Fruit fly (Drosophila melanogaster) whole organism, embryonic: Measurements from ENCODE around the gene dpr14.

ENCODE experiments used
- CG10321 ChIP-seq: fragments of 200-800 bp; sonication (Bioruptor generic); IDR thresholded peaks from 2 replicates; pipeline ENCODE4 v1.3.6; 2022; ENCODE audit warnings: missing biosample characterization, missing genetic modification characterization
- CG11398 ChIP-seq: fragments of 200-800 bp; sonication (Bioruptor generic); optimal IDR thresholded peaks from 2 replicates; lab custom pipeline; 2016; ENCODE audit warnings: missing biosample characterization, missing genetic modification characterization
- CG16813 ChIP-seq: fragments of 200-800 bp; sonication (Bioruptor generic); IDR thresholded peaks from 3 replicates; pipeline ENCODE4 v1.3.6; 2022; ENCODE audit warnings: missing biosample characterization, missing genetic modification characterization; ENCODE audit not compliant: partially characterized antibody
- CG33213 ChIP-seq: fragments of 200-800 bp; sonication (Bioruptor generic); optimal IDR thresholded peaks from 3 replicates; lab custom pipeline; 2016; ENCODE audit warnings: missing biosample characterization, missing genetic modification characterization
- CG34376 ChIP-seq: fragments of 200-800 bp; sonication (Bioruptor generic); optimal IDR thresholded peaks from 2 replicates; lab custom pipeline; 2018; ENCODE audit warnings: missing biosample characterization, mild to moderate bottlenecking, missing genetic modification characterization
- Dfd ChIP-seq, 2 experiments: fragments of >200 bp; optimal IDR thresholded peaks; 2 replicates each; lab custom pipeline; 2017; ENCODE audit warnings: missing biosample characterization in 2 of 2, missing genetic modification characterization in 2 of 2
- caup ChIP-seq: fragments of 200-800 bp; sonication (Bioruptor generic); optimal IDR thresholded peaks from 3 replicates; lab custom pipeline; 2017; ENCODE audit warnings: missing biosample characterization, mild to moderate bottlenecking, missing genetic modification characterization, moderate library complexity; ENCODE audit not compliant: severe bottlenecking
- sc ChIP-seq, 3 experiments: fragments of >200 bp in 2 of 3; fragments of 200-800 bp in 1 of 3; sonication (Bioruptor generic) in 1 of 3; optimal IDR thresholded peaks; 2 replicates in 2 of 3; 3 replicates in 1 of 3; lab custom pipeline; 2017; ENCODE audit warnings: mild to moderate bottlenecking in 1 of 3, missing biosample characterization in 1 of 3, missing genetic modification characterization in 1 of 3, missing genetic modification reagents in 1 of 3

dm6 chrX:7931028-7931549, 23.0 kb upstream of the dpr14 start, which contains the start of gene mahe:
- no peak for TF ChIP-seq CG10321 (GFP tag; lab: Robert Waterston, UW)
- TF ChIP-seq CG11398 (GFP tag; lab: Kevin White, UChicago) = no peak
- no peak for TF ChIP-seq Dfd (GFP tag; optimal IDR thresholded peaks at IDR 0.05; lab: Kevin White, UChicago)
- no peak for TF ChIP-seq caup (GFP tag; lab: Kevin White, UChicago)
- TF ChIP-seq sc (optimal IDR thresholded peaks at IDR 0.05; lab: Kevin White, UChicago) = no peak
- no peak for TF ChIP-seq sc (GFP tag; optimal IDR thresholded peaks at IDR 0.05; lab: Kevin White, UChicago)
- TF ChIP-seq CG34376 (GFP tag; lab: Kevin White, UChicago) = peak; percentile 37
- TF ChIP-seq CG16813 (GFP tag; lab: Robert Waterston, UW) = peak; percentile 80
- no peak for TF ChIP-seq CG33213 (GFP tag; lab: Kevin White, UChicago)
